Fruit fly (Drosophila melanogaster) whole organism, embryonic: ENCODE data around the gene CG7139.

ENCODE experiments used
- Ada2b ChIP-seq: fragments of 200-800 bp; sonication (Bioruptor generic); IDR thresholded peaks from 2 replicates; pipeline ENCODE4 v1.3.6; 2022; ENCODE audit warnings: missing biosample characterization, missing genetic modification characterization
- CG10274 ChIP-seq: fragments of 200-800 bp; sonication (Bioruptor generic); optimal IDR thresholded peaks from 3 replicates; lab custom pipeline; 2017; ENCODE audit warnings: missing biosample characterization, mild to moderate bottlenecking, missing genetic modification characterization
- CG10366 ChIP-seq: fragments of 200-800 bp; sonication (Bioruptor generic); IDR thresholded peaks from 2 replicates; pipeline ENCODE4 v1.3.6; 2022; ENCODE audit warnings: missing biosample characterization, missing genetic modification characterization
- CG10462 ChIP-seq: fragments of 200-800 bp; sonication (Bioruptor generic); optimal IDR thresholded peaks from 2 replicates; lab custom pipeline; 2016; ENCODE audit warnings: missing biosample characterization, missing genetic modification characterization
- CG11560 ChIP-seq: fragments of 200-800 bp; sonication (Bioruptor generic); IDR thresholded peaks from 3 replicates; pipeline ENCODE4 v1.3.6; 2022; ENCODE audit warnings: missing biosample characterization, missing genetic modification characterization
- CG12071 ChIP-seq: fragments of 200-800 bp; sonication (Bioruptor generic); optimal IDR thresholded peaks from 3 replicates; lab custom pipeline; 2018; ENCODE audit warnings: missing biosample characterization, mild to moderate bottlenecking, missing genetic modification characterization
- CG12659 ChIP-seq: fragments of 200-800 bp; sonication (Bioruptor generic); optimal IDR thresholded peaks from 3 replicates; lab custom pipeline; 2017; ENCODE audit warnings: mild to moderate bottlenecking, missing biosample characterization, missing genetic modification reagents, missing genetic modification characterization
- CG14710 ChIP-seq: fragments of 200-800 bp; sonication (Bioruptor generic); optimal IDR thresholded peaks from 3 replicates; lab custom pipeline; 2019; ENCODE audit warnings: missing biosample characterization, mild to moderate bottlenecking, missing genetic modification characterization, moderate library complexity
- CG14860 ChIP-seq: fragments of 200-800 bp; sonication (Bioruptor generic); IDR thresholded peaks from 3 replicates; pipeline ENCODE4 v1.3.6; 2022; ENCODE audit warnings: missing biosample characterization, missing genetic modification characterization; ENCODE audit not compliant: partially characterized antibody
- CG1603 ChIP-seq: fragments of 200-800 bp; sonication (Bioruptor generic); optimal IDR thresholded peaks from 2 replicates; lab custom pipeline; 2019; ENCODE audit warnings: missing biosample characterization, mild to moderate bottlenecking, missing genetic modification characterization, moderate library complexity
- CG17328 ChIP-seq: fragments of 200-800 bp; sonication (Bioruptor generic); IDR thresholded peaks from 2 replicates; pipeline ENCODE4 v1.3.6; 2022; ENCODE audit warnings: missing biosample characterization, missing genetic modification characterization
- CG17359 ChIP-seq: fragments of 200-800 bp; sonication (Bioruptor generic); optimal IDR thresholded peaks from 3 replicates; lab custom pipeline; 2018; ENCODE audit warnings: missing biosample characterization, mild to moderate bottlenecking, missing genetic modification characterization, moderate library complexity
- CG17612 ChIP-seq: fragments of 200-800 bp; sonication (Bioruptor generic); IDR thresholded peaks from 2 replicates; pipeline ENCODE4 v1.3.6; 2022; ENCODE audit warnings: missing biosample characterization, missing genetic modification characterization
- CG34376 ChIP-seq: fragments of 200-800 bp; sonication (Bioruptor generic); optimal IDR thresholded peaks from 2 replicates; lab custom pipeline; 2018; ENCODE audit warnings: missing biosample characterization, mild to moderate bottlenecking, missing genetic modification characterization
- CG4328 ChIP-seq: fragments of 200-800 bp; sonication (Bioruptor generic); optimal IDR thresholded peaks from 3 replicates; lab custom pipeline; 2017; ENCODE audit warnings: missing biosample characterization, missing genetic modification reagents, missing genetic modification characterization
- CG4617 ChIP-seq: fragments of 200-800 bp; sonication (Bioruptor generic); optimal IDR thresholded peaks from 3 replicates; lab custom pipeline; 2016; ENCODE audit warnings: missing biosample characterization, missing genetic modification characterization, borderline replicate concordance
- CG4730 ChIP-seq: fragments of 200-800 bp; sonication (Bioruptor generic); IDR thresholded peaks from 2 replicates; pipeline ENCODE4 v1.3.6; 2022; ENCODE audit warnings: missing biosample characterization, missing genetic modification characterization
- CG4820 ChIP-seq: fragments of 200-800 bp; sonication (Bioruptor generic); optimal IDR thresholded peaks from 3 replicates; lab custom pipeline; 2016; ENCODE audit warnings: missing biosample characterization, missing genetic modification characterization
- CG7928 ChIP-seq: fragments of 200-800 bp; sonication (Bioruptor generic); optimal IDR thresholded peaks from 2 replicates; lab custom pipeline; 2017; ENCODE audit warnings: missing biosample characterization, mild to moderate bottlenecking, missing genetic modification characterization
- CG8290 ChIP-seq, 3 experiments: fragments of 200-800 bp; sonication (Bioruptor generic); optimal IDR thresholded peaks; 2 replicates each; lab custom pipeline; 2016 to 2019; ENCODE audit warnings: missing biosample characterization in 3 of 3, missing genetic modification characterization in 3 of 3, mild to moderate bottlenecking in 2 of 3, moderate library complexity in 1 of 3
- CHES-1-like ChIP-seq: fragments of 200-800 bp; sonication (Bioruptor generic); optimal IDR thresholded peaks from 2 replicates; lab custom pipeline; 2016; ENCODE audit warnings: missing biosample characterization, missing genetic modification characterization
- CoRest ChIP-seq: fragments of 200-800 bp; sonication (Bioruptor generic); optimal IDR thresholded peaks from 3 replicates; lab custom pipeline; 2018; ENCODE audit warnings: missing biosample characterization, mild to moderate bottlenecking, missing genetic modification characterization, moderate library complexity
- Doc3 ChIP-seq: fragments of 200-800 bp; sonication (Bioruptor generic); IDR thresholded peaks from 3 replicates; pipeline ENCODE4 v1.3.6; 2022; ENCODE audit warnings: missing biosample characterization, missing genetic modification characterization; ENCODE audit not compliant: partially characterized antibody
- Dref ChIP-seq: fragments of 200-800 bp; sonication (Bioruptor generic); IDR thresholded peaks from 2 replicates; pipeline ENCODE4 v1.3.6; 2022; ENCODE audit warnings: missing biosample characterization, missing genetic modification characterization
- HHEX ChIP-seq: fragments of 200-800 bp; sonication (Bioruptor generic); optimal IDR thresholded peaks from 3 replicates; lab custom pipeline; 2017; ENCODE audit warnings: missing biosample characterization, mild to moderate bottlenecking, missing genetic modification characterization, missing genetic modification reagents
- Lpt ChIP-seq: fragments of >200 bp; optimal IDR thresholded peaks from 2 replicates; lab custom pipeline; 2018; ENCODE audit warnings: missing biosample characterization, missing genetic modification characterization
- MBD-R2 ChIP-seq: fragments of 200-800 bp; sonication (Bioruptor generic); IDR thresholded peaks from 2 replicates; pipeline ENCODE4 v1.3.6; 2022; ENCODE audit warnings: missing biosample characterization, missing genetic modification characterization
- Opbp ChIP-seq: fragments of 200-800 bp; sonication (Bioruptor generic); IDR thresholded peaks from 3 replicates; pipeline ENCODE4 v1.3.6; 2022; ENCODE audit warnings: missing biosample characterization, missing genetic modification characterization; ENCODE audit not compliant: partially characterized antibody
- Sox102F ChIP-seq: fragments of 200-800 bp; sonication (Bioruptor generic); optimal IDR thresholded peaks from 2 replicates; lab custom pipeline; 2018; ENCODE audit warnings: missing biosample characterization, mild to moderate bottlenecking, missing genetic modification characterization, moderate library complexity
- Tbp ChIP-seq: fragments of >200 bp; optimal IDR thresholded peaks from 2 replicates; lab custom pipeline; 2018; ENCODE audit warnings: missing biosample characterization, missing genetic modification characterization
- amos ChIP-seq: fragments of 200-800 bp; sonication (Bioruptor generic); IDR thresholded peaks from 2 replicates; pipeline ENCODE4 v1.3.6; 2022; ENCODE audit warnings: missing biosample characterization, missing genetic modification characterization; ENCODE audit not compliant: partially characterized antibody
- bbx ChIP-seq: fragments of 200-800 bp; sonication (Bioruptor generic); IDR thresholded peaks from 2 replicates; pipeline ENCODE4 v1.3.6; 2022; ENCODE audit warnings: missing biosample characterization, missing genetic modification characterization; ENCODE audit not compliant: partially characterized antibody
- bigmax ChIP-seq: fragments of 200-800 bp; sonication (Bioruptor generic); optimal IDR thresholded peaks from 2 replicates; lab custom pipeline; 2018; ENCODE audit warnings: missing biosample characterization, mild to moderate bottlenecking, missing genetic modification characterization
- btn ChIP-seq: fragments of 200-800 bp; sonication (Bioruptor generic); optimal IDR thresholded peaks from 2 replicates; lab custom pipeline; 2016; ENCODE audit warnings: missing biosample characterization, missing genetic modification characterization
- dati ChIP-seq: fragments of 200-800 bp; sonication (Bioruptor generic); IDR thresholded peaks from 2 replicates; pipeline ENCODE4 v1.3.6; 2022; ENCODE audit warnings: missing biosample characterization, missing genetic modification characterization
- gsb ChIP-seq: fragments of 200-800 bp; sonication (Bioruptor generic); IDR thresholded peaks from 2 replicates; pipeline ENCODE4 v1.3.6; 2022; ENCODE audit warnings: missing biosample characterization, missing genetic modification characterization
- ham ChIP-seq: fragments of 200-800 bp; sonication (Bioruptor generic); IDR thresholded peaks from 2 replicates; pipeline ENCODE4 v1.3.6; 2022; ENCODE audit warnings: missing biosample characterization, missing genetic modification characterization
- mirr ChIP-seq: fragments of 200-800 bp; sonication (Bioruptor generic); optimal IDR thresholded peaks from 3 replicates; lab custom pipeline; 2018; ENCODE audit warnings: missing biosample characterization, mild to moderate bottlenecking, missing genetic modification characterization
- nmo ChIP-seq: fragments of 200-800 bp; sonication (Bioruptor generic); optimal IDR thresholded peaks from 2 replicates; lab custom pipeline; 2018; ENCODE audit warnings: missing biosample characterization, mild to moderate bottlenecking, missing genetic modification characterization, moderate library complexity
- peb ChIP-seq: fragments of 200-800 bp; sonication (Bioruptor generic); IDR thresholded peaks from 2 replicates; pipeline ENCODE4 v1.3.6; 2022; ENCODE audit warnings: missing biosample characterization, missing genetic modification characterization
- pros ChIP-seq: fragments of 200-800 bp; sonication (Bioruptor generic); optimal IDR thresholded peaks from 3 replicates; lab custom pipeline; 2019; ENCODE audit warnings: missing biosample characterization, mild to moderate bottlenecking, missing genetic modification characterization, moderate library complexity
- row ChIP-seq: fragments of 200-800 bp; sonication (Bioruptor generic); IDR thresholded peaks from 3 replicates; pipeline ENCODE4 v1.3.6; 2022; ENCODE audit warnings: missing biosample characterization, missing genetic modification characterization
- salm ChIP-seq: fragments of 200-800 bp; sonication (Bioruptor generic); optimal IDR thresholded peaks from 2 replicates; lab custom pipeline; 2018; ENCODE audit warnings: missing biosample characterization, mild to moderate bottlenecking, missing genetic modification characterization
- stc ChIP-seq: fragments of 200-800 bp; sonication (Bioruptor generic); IDR thresholded peaks from 2 replicates; pipeline ENCODE4 v1.3.6; 2022; ENCODE audit warnings: missing biosample characterization, missing genetic modification characterization
- tll ChIP-seq, 2 experiments: fragments of 200-800 bp in 1 of 2; fragments of >200 bp in 1 of 2; sonication (Bioruptor generic) in 1 of 2; optimal IDR thresholded peaks; 2 replicates each; lab custom pipeline; 2017 to 2019; ENCODE audit warnings: missing biosample characterization in 2 of 2, missing genetic modification characterization in 2 of 2, mild to moderate bottlenecking in 1 of 2, moderate library complexity in 1 of 2
- trh ChIP-seq: fragments of 200-800 bp; sonication (Bioruptor generic); optimal IDR thresholded peaks from 2 replicates; lab custom pipeline; 2016; ENCODE audit warnings: missing biosample characterization, missing genetic modification characterization

CG7139 gene

dm6 chr3L:22075706-22076398 lies 4.2 kb upstream of the CG7139 start, which contains the start of the genes CG7130 and RpLP0 (continued):
- TF ChIP-seq ham (GFP tag; lab: Robert Waterston, UW): peak; percentile 62; the same call in 1 of the 2 replicates
- TF ChIP-seq CG4328 (GFP tag; lab: Kevin White, UChicago): peak; percentile 92
- peak; percentile 87 for TF ChIP-seq CG17359 (tag; lab: Kevin White, UChicago)
- TF ChIP-seq CG4820: peak; percentile 71
- TF ChIP-seq Tbp: peak; percentile 28
- TF ChIP-seq CG17612: peak; percentile 60
- TF ChIP-seq Ada2b (GFP tag; lab: Robert Waterston, UW): peak; percentile 52; the same call in 1 of the 2 replicates
- TF ChIP-seq CG10274 (GFP tag; lab: Kevin White, UChicago): peak; percentile 87
- peak; percentile 83 for TF ChIP-seq salm (tag; lab: Kevin White, UChicago)
- TF ChIP-seq HHEX (GFP tag; lab: Kevin White, UChicago): peak; percentile 95
- peak; percentile 72; the same call in 1 of the 3 replicates for TF ChIP-seq CG11560
- peak; percentile 89 for TF ChIP-seq CG4617 (GFP tag; lab: Kevin White, UChicago)
- TF ChIP-seq mirr (GFP tag; lab: Kevin White, UChicago): peak; percentile 97
- TF ChIP-seq CG14710 (tag; lab: Kevin White, UChicago): peak; percentile 95
- peak; percentile 64 for TF ChIP-seq Dref (GFP tag; lab: Robert Waterston, UW)
- TF ChIP-seq CG1603 (tag; lab: Kevin White, UChicago): peak; percentile 93
- 0 out of 2 replicates have a peak, but pooled peaks have one; percentile 27 for TF ChIP-seq bbx (GFP tag; lab: Robert Waterston, UW)
- TF ChIP-seq CG7928 (GFP tag; lab: Kevin White, UChicago): peak; percentile 69
- TF ChIP-seq bigmax (GFP tag; lab: Kevin White, UChicago): peak; percentile 81
- TF ChIP-seq CG10462 (GFP tag; lab: Kevin White, UChicago): peak; percentile 74

dm6 chr3L:22074347-22074971 lies 2.8 kb upstream of the CG7139 start, which contains the start of gene CG7133:
CG7133 (minus strand) TSS chr3L:22074523.
- TF ChIP-seq pros (GFP tag; lab: Kevin White, UChicago) (no peak), CG12071 (GFP tag; lab: Kevin White, UChicago) (no peak), mirr (GFP tag; lab: Kevin White, UChicago) (peak; percentile 57), btn (no peak), Lpt (no peak), trh (GFP tag; lab: Kevin White, UChicago) (peak; percentile 1), gsb (GFP tag; lab: Robert Waterston, UW) (no peak), CHES-1-like (GFP tag; lab: Kevin White, UChicago) (peak; percentile 3), CG34376 (GFP tag; lab: Kevin White, UChicago) (peak; percentile 35), Doc3 (peak; percentile 89), row (GFP tag; lab: Robert Waterston, UW) (peak; percentile 68), tll (GFP tag; optimal IDR thresholded peaks at IDR 0.05; lab: Kevin White, UChicago) (no peak), CG12659 (GFP tag; lab: Kevin White, UChicago) (peak; percentile 42), dati (no peak), Sox102F (GFP tag; lab: Kevin White, UChicago) (no peak), CG4730 (GFP tag; lab: Robert Waterston, UW) (no peak), nmo (GFP tag; lab: Kevin White, UChicago) (peak; percentile 29), CG10366 (GFP tag; lab: Robert Waterston, UW) (no peak), Opbp (peak; percentile 88), CoRest (tag; lab: Kevin White, UChicago) (peak; percentile 8), peb (no peak), CG17328 (GFP tag; lab: Robert Waterston, UW) (no peak), CG8290 (GFP tag; optimal IDR thresholded peaks at IDR 0.05; lab: Kevin White, UChicago) (no peak), CG8290 (tag; optimal IDR thresholded peaks at IDR 0.05; lab: Kevin White, UChicago) (peak in 1 of 2 experiments; percentile 58), stc (GFP tag; lab: Robert Waterston, UW) (no peak), amos (GFP tag; lab: Robert Waterston, UW) (peak; percentile 93), MBD-R2 (GFP tag; lab: Robert Waterston, UW) (peak; percentile 55), CG14860 (peak; percentile 89), CG1603 (tag; lab: Kevin White, UChicago) (peak; percentile 53)
